Fruit fly (Drosophila melanogaster): ENCODE results near the gene CG18418.

DNA sequence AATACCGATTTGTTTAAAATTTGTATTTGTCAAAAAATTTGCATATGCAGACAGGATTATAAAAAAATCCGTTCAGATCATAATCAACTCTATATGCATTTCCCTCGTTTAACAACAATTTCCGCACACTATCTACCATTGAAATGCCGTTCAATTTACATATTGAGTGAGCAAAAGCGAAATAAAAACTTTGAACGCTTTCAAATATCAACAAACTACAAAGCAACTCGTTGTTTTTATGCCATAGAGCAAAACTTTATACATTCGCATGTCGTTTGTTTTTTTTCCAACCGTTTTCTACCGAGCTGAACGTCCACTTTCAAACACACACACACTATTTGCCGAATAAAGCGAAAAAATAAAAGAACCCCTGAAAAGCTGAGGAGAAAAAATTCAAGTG lies 41.9 kb downstream of the CG18418 start, which contains the start of gene TTLL1B:
- TF ChIP-seq insv (optimal IDR thresholded peaks at IDR 0.05) (no peak), Sin3A (optimal IDR thresholded peaks at IDR 0.05) (no peak), h (optimal IDR thresholded peaks at IDR 0.05) (no peak), psq (optimal IDR thresholded peaks at IDR 0.05) (no peak)

All from Kc167 (cell line).